Fruit fly (Drosophila melanogaster) S2 (cell line): ENCODE measurements around the gene Atg2.

Experiments used
- CG8478 ChIP-seq: fragments of >200 bp; optimal IDR thresholded peaks from 2 replicates; lab custom pipeline; 2018
- CTCF ChIP-seq, 2 experiments: fragments of >200 bp; optimal IDR thresholded peaks; 2 replicates each; lab custom pipeline; 2018

DNA sequence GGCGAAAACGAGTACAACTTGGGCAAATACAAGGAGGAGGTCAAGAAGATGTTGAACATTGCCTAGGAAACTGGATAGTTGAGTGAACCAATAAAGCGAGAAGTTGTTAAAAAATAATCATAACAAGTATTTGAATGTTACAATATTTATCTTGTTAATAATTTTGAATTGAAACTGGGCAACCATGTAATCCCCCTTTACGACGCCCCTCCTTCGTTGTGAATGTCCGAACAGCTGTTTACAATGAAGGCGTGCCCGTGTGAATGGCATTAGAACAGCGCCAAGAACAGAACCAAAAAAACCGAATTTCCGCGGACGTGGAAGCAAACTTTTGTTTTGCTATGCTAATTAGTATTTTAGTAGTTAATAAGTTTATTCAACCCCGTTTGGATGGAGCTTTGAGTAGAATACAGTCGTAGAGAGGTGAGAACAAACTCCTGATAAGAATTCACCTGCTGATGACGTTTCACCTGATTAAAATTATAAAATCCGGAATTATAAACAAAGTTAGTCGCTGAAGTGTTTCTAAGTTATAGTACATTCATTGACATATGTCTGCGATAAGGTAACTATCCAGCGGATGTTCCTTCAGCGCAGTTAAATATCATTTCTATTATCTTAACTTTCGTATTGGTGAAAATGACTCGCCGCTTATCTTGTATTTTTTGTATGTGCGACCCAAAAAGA lies 8.0 kb downstream of the Atg2 start, which contains the start of gene Pgant6:
- TF ChIP-seq CG8478 (lab: Kevin White, UChicago) (no peak), CTCF (optimal IDR thresholded peaks at IDR 0.05; lab: Kevin White, UChicago) (no peak)
